3 worm cellular contexts compared by ENCODE assay signal in genomic region chrII:6342455-6342854, ce11.
A peak's percentile ranks its signal among the peaks of the same experiment; 100 is the strongest.
TF ChIP-seq lines count a peak whose summit lies in the region.

No protein-coding gene starts in this region.

TF ChIP-seq in whole organism, L1 larva, 84 proteins besides CTCF, POLR2A, EP300 and RAD21:
- TF ChIP-seq lin-14 (GFP tag; optimal IDR thresholded peaks at IDR 0.05; lab: Kevin White, UChicago) (peak; percentile 24), sptf-1 (tag; optimal IDR thresholded peaks at IDR 0.05; lab: Kevin White, UChicago) (no peak), nhr-77 (tag; optimal IDR thresholded peaks at IDR 0.05; lab: Kevin White, UChicago) (peak; percentile 5), mab-9 (GFP tag; IDR thresholded peaks at IDR 0.05; lab: Robert Waterston, UW) (no peak), zip-4 (GFP tag; optimal IDR thresholded peaks at IDR 0.05; lab: Kevin White, UChicago) (no peak), dsc-1 (tag; optimal IDR thresholded peaks at IDR 0.05; lab: Kevin White, UChicago) (peak; percentile 74), hpl-2 (GFP tag; optimal IDR thresholded peaks at IDR 0.05; lab: Kevin White, UChicago) (no peak), nhr-71 (tag; optimal IDR thresholded peaks at IDR 0.05; lab: Kevin White, UChicago) (peak; percentile 64), nhr-19 (GFP tag; conservative IDR thresholded peaks at IDR 0.05; lab: Robert Waterston, UW) (no peak), lsy-2 (tag; optimal IDR thresholded peaks at IDR 0.05; lab: Kevin White, UChicago) (no peak), snu-23 (GFP tag; optimal IDR thresholded peaks at IDR 0.05; lab: Kevin White, UChicago) (peak; percentile 4), unc-130 (tag; optimal IDR thresholded peaks at IDR 0.05; lab: Kevin White, UChicago) (no peak), mdl-1 (tag; optimal IDR thresholded peaks at IDR 0.05; lab: Kevin White, UChicago) (no peak), egl-27 (tag; optimal IDR thresholded peaks at IDR 0.05; lab: Kevin White, UChicago) (no peak), alr-1 (tag; optimal IDR thresholded peaks at IDR 0.05; lab: Kevin White, UChicago; ENCODE audit: borderline replicate concordance) (no peak), nhr-12 (tag; optimal IDR thresholded peaks at IDR 0.05; lab: Kevin White, UChicago) (no peak), zag-1 (tag; optimal IDR thresholded peaks at IDR 0.05; lab: Kevin White, UChicago) (no peak), grh-1 (GFP tag; IDR thresholded peaks at IDR 0.05; lab: Robert Waterston, UW) (no peak), nhr-47 (tag; optimal IDR thresholded peaks at IDR 0.05; lab: Kevin White, UChicago) (peak; percentile 36), mef-2 (tag; optimal IDR thresholded peaks at IDR 0.05; lab: Kevin White, UChicago) (no peak), nhr-20 (tag; optimal IDR thresholded peaks at IDR 0.05; lab: Kevin White, UChicago) (peak; percentile 9), pqm-1 (tag; optimal IDR thresholded peaks at IDR 0.05; lab: Kevin White, UChicago) (no peak), fkh-8 (tag; optimal IDR thresholded peaks at IDR 0.05; lab: Kevin White, UChicago) (peak; percentile 96), Y116A8C.19 (tag; optimal IDR thresholded peaks at IDR 0.05; lab: Kevin White, UChicago; ENCODE audit: borderline replicate concordance) (no peak), efl-1 (optimal IDR thresholded peaks at IDR 0.05; lab: Kevin White, UChicago) (no peak), efl-1 (GFP tag; optimal IDR thresholded peaks at IDR 0.05 in 1 of 2; lab: Kevin White, UChicago) (no peak), tlp-1 (tag; optimal IDR thresholded peaks at IDR 0.05; lab: Kevin White, UChicago) (no peak), nhr-237 (tag; optimal IDR thresholded peaks at IDR 0.05; lab: Kevin White, UChicago) (no peak), mep-1 (tag; optimal IDR thresholded peaks at IDR 0.05; lab: Kevin White, UChicago) (no peak), blmp-1 (tag; optimal IDR thresholded peaks at IDR 0.05; lab: Kevin White, UChicago) (no peak), nhr-76 (tag; optimal IDR thresholded peaks at IDR 0.05; lab: Kevin White, UChicago) (no peak), rnt-1 (tag; optimal IDR thresholded peaks at IDR 0.05; lab: Kevin White, UChicago) (no peak)

TF ChIP-seq in whole organism, L2 larva, 48 proteins besides CTCF, POLR2A, EP300 and RAD21:
- TF ChIP-seq nhr-23 (tag; optimal IDR thresholded peaks at IDR 0.05; lab: Kevin White, UChicago): no peak
- no peak for TF ChIP-seq ama-1 (optimal IDR thresholded peaks at IDR 0.05; lab: Kevin White, UChicago)
- TF ChIP-seq ceh-16 (tag; optimal IDR thresholded peaks at IDR 0.05; lab: Kevin White, UChicago): no peak
- TF ChIP-seq lsy-2 (tag; optimal IDR thresholded peaks at IDR 0.05; lab: Kevin White, UChicago): peak in 1 of 2 experiments; percentile 10
- peak; percentile 2 for TF ChIP-seq crh-2 (tag; optimal IDR thresholded peaks at IDR 0.05; lab: Kevin White, UChicago)
- TF ChIP-seq nhr-21 (tag; optimal IDR thresholded peaks at IDR 0.05; lab: Kevin White, UChicago): no peak
- no peak for TF ChIP-seq unc-55 (GFP tag; optimal IDR thresholded peaks at IDR 0.05; lab: Kevin White, UChicago)
- TF ChIP-seq nhr-129 (tag; optimal IDR thresholded peaks at IDR 0.05; lab: Kevin White, UChicago): peak; percentile 11

TF ChIP-seq in whole organism, L4 larva, 104 proteins besides CTCF, POLR2A, EP300 and RAD21:
- no peak for TF ChIP-seq Y75B8A.6 (GFP tag; IDR thresholded peaks at IDR 0.05; lab: Robert Waterston, UW)
- TF ChIP-seq skn-1 (tag; optimal IDR thresholded peaks at IDR 0.05; lab: Kevin White, UChicago): no peak
- no peak for TF ChIP-seq lin-39 (tag; optimal IDR thresholded peaks at IDR 0.05; lab: Kevin White, UChicago)
- TF ChIP-seq saeg-2 (GFP tag; IDR thresholded peaks at IDR 0.05; lab: Robert Waterston, UW): no peak
- peak; percentile 75 for TF ChIP-seq aha-1 (tag; lab: Kevin White, UChicago)
- TF ChIP-seq F10B5.3 (tag; optimal IDR thresholded peaks at IDR 0.05; lab: Kevin White, UChicago): no peak
- TF ChIP-seq nhr-237 (tag; optimal IDR thresholded peaks at IDR 0.05; lab: Kevin White, UChicago): no peak
- no peak for TF ChIP-seq lir-3 (tag; optimal IDR thresholded peaks at IDR 0.05; lab: Kevin White, UChicago)
- no peak for TF ChIP-seq daf-12 (tag; optimal IDR thresholded peaks at IDR 0.05; lab: Kevin White, UChicago)
- no peak for TF ChIP-seq hlh-30 (tag; optimal IDR thresholded peaks at IDR 0.05; lab: Kevin White, UChicago; ENCODE audit: insufficient read depth)
- TF ChIP-seq ztf-7 (tag; optimal IDR thresholded peaks at IDR 0.05; lab: Kevin White, UChicago): no peak
- TF ChIP-seq fkh-10 (GFP tag; optimal IDR thresholded peaks at IDR 0.05; lab: Kevin White, UChicago): no peak
- no peak for TF ChIP-seq nhr-10 (tag; optimal IDR thresholded peaks at IDR 0.05; lab: Kevin White, UChicago)
- peak in 1 of 2 experiments; percentile 23 for TF ChIP-seq unc-62 (GFP tag; optimal IDR thresholded peaks at IDR 0.05 in 1 of 2; lab: Kevin White, UChicago)
- no peak for TF ChIP-seq unc-62 (tag; optimal IDR thresholded peaks at IDR 0.05; lab: Kevin White, UChicago)

Comparison
In these comparisons a context has a peak if more than half of its experiments do, and no peak if none do; other contexts are left out.
1. Of the 29 proteins assayed by ChIP-seq in both whole organism, L4 larva and whole organism, L1 larva: peak only in whole organism, L4 larva: aha-1; only in whole organism, L1 larva: nhr-77; in both: none; in neither: 26; mixed calls (peak in some experiments, not most) for 1.